Fruit fly (Drosophila melanogaster) whole organism, pupa: ENCODE results near the gene CG13077.

Source experiments
- Pif1A ChIP-seq: fragments of 200-800 bp; sonication (Bioruptor generic); optimal IDR thresholded peaks from 3 replicates; lab custom pipeline; 2016; ENCODE audit warnings: missing biosample characterization, missing genetic modification characterization
- Snoo ChIP-seq: fragments of 200-800 bp; sonication (Bioruptor generic); optimal IDR thresholded peaks from 3 replicates; lab custom pipeline; 2017; ENCODE audit warnings: missing biosample characterization, mild to moderate bottlenecking, missing genetic modification characterization, inconsistent platforms

DNA sequence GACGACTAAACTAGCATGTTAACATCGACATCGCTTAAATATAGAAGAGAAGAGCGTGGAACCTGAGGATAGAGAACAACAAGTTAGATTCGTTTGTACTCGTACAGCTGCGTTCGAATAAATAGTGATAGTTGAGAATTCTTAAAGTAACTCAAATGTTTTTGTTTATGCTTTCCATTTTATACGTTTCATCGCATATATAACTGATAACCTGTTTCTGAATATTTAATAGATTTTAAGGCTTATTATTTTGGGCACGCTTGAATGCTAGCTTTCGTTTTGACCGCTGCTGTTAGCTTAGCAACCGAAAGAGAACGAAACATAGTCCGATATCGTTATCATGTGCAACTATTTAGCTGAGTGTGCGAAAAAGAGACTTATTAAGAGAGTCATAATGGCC, 37.4 kb upstream of the CG13077 start:
- TF ChIP-seq Snoo (peak; percentile 70), Pif1A (GFP tag; lab: Kevin White, UChicago) (peak; percentile 98)
